Fruit fly (Drosophila melanogaster) whole organism, embryonic: ENCODE data around the gene CG3704.
A peak's percentile ranks its signal among the peaks of the same experiment; 100 is the strongest.

Experiments used
- CG10209 ChIP-seq: fragments of 200-800 bp; sonication (Bioruptor generic); optimal IDR thresholded peaks from 3 replicates; lab custom pipeline; 2017; ENCODE audit warnings: missing biosample characterization, mild to moderate bottlenecking, missing genetic modification characterization, missing genetic modification reagents
- CG10366 ChIP-seq: fragments of 200-800 bp; sonication (Bioruptor generic); IDR thresholded peaks from 2 replicates; pipeline ENCODE4 v1.3.6; 2022; ENCODE audit warnings: missing biosample characterization, missing genetic modification characterization
- CG11504 ChIP-seq: fragments of 200-800 bp; sonication (Bioruptor generic); optimal IDR thresholded peaks from 3 replicates; lab custom pipeline; 2019; ENCODE audit warnings: missing biosample characterization, mild to moderate bottlenecking, missing genetic modification characterization, moderate library complexity
- CG12299 ChIP-seq: fragments of 200-800 bp; sonication (Bioruptor generic); optimal IDR thresholded peaks from 2 replicates; lab custom pipeline; 2018; ENCODE audit warnings: missing biosample characterization, mild to moderate bottlenecking, missing genetic modification characterization
- CG13775 ChIP-seq: fragments of 200-800 bp; sonication (Bioruptor generic); optimal IDR thresholded peaks from 3 replicates; lab custom pipeline; 2017; ENCODE audit warnings: missing biosample characterization, mild to moderate bottlenecking, missing genetic modification characterization
- CG14860 ChIP-seq: fragments of 200-800 bp; sonication (Bioruptor generic); IDR thresholded peaks from 3 replicates; pipeline ENCODE4 v1.3.6; 2022; ENCODE audit warnings: missing biosample characterization, missing genetic modification characterization; ENCODE audit not compliant: partially characterized antibody
- CG15073 ChIP-seq: fragments of 200-800 bp; sonication (Bioruptor generic); optimal IDR thresholded peaks from 2 replicates; lab custom pipeline; 2016; ENCODE audit warnings: missing biosample characterization, missing genetic modification characterization
- CG1603 ChIP-seq: fragments of 200-800 bp; sonication (Bioruptor generic); optimal IDR thresholded peaks from 2 replicates; lab custom pipeline; 2019; ENCODE audit warnings: missing biosample characterization, mild to moderate bottlenecking, missing genetic modification characterization, moderate library complexity
- CG17186 ChIP-seq: fragments of 200-800 bp; sonication (Bioruptor generic); optimal IDR thresholded peaks from 3 replicates; lab custom pipeline; 2017; ENCODE audit warnings: missing biosample characterization, missing genetic modification reagents, missing genetic modification characterization
- CG3163 ChIP-seq: fragments of 200-800 bp; sonication (Bioruptor generic); optimal IDR thresholded peaks from 3 replicates; lab custom pipeline; 2016; ENCODE audit warnings: missing biosample characterization, missing genetic modification characterization
- CG3726 ChIP-seq: fragments of 200-800 bp; sonication (Bioruptor generic); IDR thresholded peaks from 3 replicates; pipeline ENCODE4, ENCODE4 v1.3.6; 2022; ENCODE audit warnings: missing biosample characterization, missing genetic modification characterization
- CG4617 ChIP-seq: fragments of 200-800 bp; sonication (Bioruptor generic); optimal IDR thresholded peaks from 3 replicates; lab custom pipeline; 2016; ENCODE audit warnings: missing biosample characterization, missing genetic modification characterization, borderline replicate concordance
- CG4820 ChIP-seq: fragments of 200-800 bp; sonication (Bioruptor generic); optimal IDR thresholded peaks from 3 replicates; lab custom pipeline; 2016; ENCODE audit warnings: missing biosample characterization, missing genetic modification characterization
- CG6765 ChIP-seq: fragments of 200-800 bp; sonication (Bioruptor generic); optimal IDR thresholded peaks from 3 replicates; lab custom pipeline; 2017; ENCODE audit warnings: missing biosample characterization, mild to moderate bottlenecking, missing genetic modification characterization
- CG7357 ChIP-seq: fragments of 200-800 bp; sonication (Bioruptor generic); IDR thresholded peaks from 3 replicates; pipeline ENCODE4 v1.3.6; 2022; ENCODE audit warnings: missing biosample characterization, missing genetic modification characterization
- CG9437 ChIP-seq: fragments of 200-800 bp; sonication (Bioruptor generic); optimal IDR thresholded peaks from 2 replicates; lab custom pipeline; 2018; ENCODE audit warnings: missing biosample characterization, mild to moderate bottlenecking, missing genetic modification characterization
- CG9932 ChIP-seq: fragments of 200-800 bp; sonication (Bioruptor generic); IDR thresholded peaks from 2 replicates; pipeline ENCODE4 v1.3.6; 2022; ENCODE audit warnings: missing biosample characterization, missing genetic modification characterization
- CHES-1-like ChIP-seq: fragments of 200-800 bp; sonication (Bioruptor generic); optimal IDR thresholded peaks from 2 replicates; lab custom pipeline; 2016; ENCODE audit warnings: missing biosample characterization, missing genetic modification characterization
- Dbx ChIP-seq: fragments of 200-800 bp; sonication (Bioruptor generic); IDR thresholded peaks from 3 replicates; pipeline ENCODE4 v1.3.6; 2022; ENCODE audit warnings: missing biosample characterization, missing genetic modification characterization
- GATAe ChIP-seq: fragments of 200-800 bp; sonication (Bioruptor generic); conservative IDR thresholded peaks from 2 replicates; pipeline ENCODE4 v1.3.6; 2022; ENCODE audit warnings: missing biosample characterization, missing genetic modification characterization
- HHEX ChIP-seq: fragments of 200-800 bp; sonication (Bioruptor generic); optimal IDR thresholded peaks from 3 replicates; lab custom pipeline; 2017; ENCODE audit warnings: missing biosample characterization, mild to moderate bottlenecking, missing genetic modification characterization, missing genetic modification reagents
- Mrtf ChIP-seq: fragments of 200-800 bp; sonication (Bioruptor generic); IDR thresholded peaks from 3 replicates; pipeline ENCODE4 v1.3.6; 2022; ENCODE audit warnings: missing biosample characterization, missing genetic modification characterization
- Ravus ChIP-seq: fragments of 200-800 bp; sonication (Bioruptor generic); IDR thresholded peaks from 2 replicates; pipeline ENCODE4 v1.3.6; 2022; ENCODE audit warnings: missing biosample characterization, missing genetic modification characterization
- Rx ChIP-seq: fragments of 200-800 bp; sonication (Bioruptor generic); IDR thresholded peaks from 2 replicates; pipeline ENCODE4 v1.3.6; 2022; ENCODE audit warnings: missing biosample characterization, missing genetic modification characterization
- Sin3A ChIP-seq: fragments of >200 bp; optimal IDR thresholded peaks from 2 replicates; lab custom pipeline; 2018
- Six4 ChIP-seq: fragments of 200-800 bp; sonication (Bioruptor generic); optimal IDR thresholded peaks from 2 replicates; lab custom pipeline; 2016; ENCODE audit warnings: missing biosample characterization, missing genetic modification characterization
- Sox102F ChIP-seq: fragments of 200-800 bp; sonication (Bioruptor generic); optimal IDR thresholded peaks from 2 replicates; lab custom pipeline; 2018; ENCODE audit warnings: missing biosample characterization, mild to moderate bottlenecking, missing genetic modification characterization, moderate library complexity
- Sry-δ ChIP-seq: fragments of 200-800 bp; sonication (Bioruptor generic); optimal IDR thresholded peaks from 2 replicates; lab custom pipeline; 2016; ENCODE audit warnings: missing biosample characterization, missing genetic modification characterization
- ash1 ChIP-seq: fragments of 200-800 bp; sonication (Bioruptor generic); optimal IDR thresholded peaks from 2 replicates; lab custom pipeline; 2018; ENCODE audit warnings: missing biosample characterization, mild to moderate bottlenecking, missing genetic modification characterization
- bowl ChIP-seq: fragments of 200-800 bp; sonication (Bioruptor generic); IDR thresholded peaks from 2 replicates; pipeline ENCODE4 v1.3.6; 2022; ENCODE audit warnings: missing biosample characterization, missing genetic modification characterization
- chinmo ChIP-seq: fragments of 200-800 bp; sonication (Bioruptor generic); IDR thresholded peaks from 4 replicates; pipeline ENCODE4 v1.3.6; 2022; ENCODE audit warnings: missing biosample characterization, missing genetic modification characterization; ENCODE audit not compliant: partially characterized antibody
- dpn ChIP-seq, 2 experiments: fragments of 200-800 bp; sonication (Bioruptor generic); optimal IDR thresholded peaks; 3 replicates each; lab custom pipeline; 2016; ENCODE audit warnings: missing biosample characterization in 2 of 2, missing genetic modification characterization in 2 of 2
- eve ChIP-seq, 2 experiments: fragments of >200 bp; optimal IDR thresholded peaks; 2 replicates each; lab custom pipeline; 2017; ENCODE audit warnings: missing biosample characterization in 2 of 2, missing genetic modification characterization in 2 of 2
- fd64A ChIP-seq: fragments of 200-800 bp; sonication (Bioruptor generic); optimal IDR thresholded peaks from 3 replicates; lab custom pipeline; 2018; ENCODE audit warnings: missing biosample characterization, mild to moderate bottlenecking, missing genetic modification characterization
- fd96Cb ChIP-seq: fragments of 200-800 bp; sonication (Bioruptor generic); optimal IDR thresholded peaks from 2 replicates; lab custom pipeline; 2018; ENCODE audit warnings: missing biosample characterization, mild to moderate bottlenecking, missing genetic modification characterization, moderate library complexity
- gem ChIP-seq: fragments of 200-800 bp; sonication (Bioruptor generic); optimal IDR thresholded peaks from 2 replicates; lab custom pipeline; 2019; ENCODE audit warnings: missing biosample characterization, mild to moderate bottlenecking, missing genetic modification characterization, moderate library complexity
- gro ChIP-seq: fragments of 200-800 bp; sonication (Bioruptor generic); optimal IDR thresholded peaks from 2 replicates; lab custom pipeline; 2016; ENCODE audit warnings: missing biosample characterization, missing genetic modification characterization
- gsb ChIP-seq: fragments of 200-800 bp; sonication (Bioruptor generic); IDR thresholded peaks from 2 replicates; pipeline ENCODE4 v1.3.6; 2022; ENCODE audit warnings: missing biosample characterization, missing genetic modification characterization
- hkb ChIP-seq, 2 experiments: fragments of 200-800 bp in 1 of 2; fragments of >200 bp in 1 of 2; sonication (Bioruptor generic) in 1 of 2; IDR thresholded peaks in 1 of 2; optimal IDR thresholded peaks in 1 of 2; 2 replicates each; pipeline versions ENCODE4 v1.3.6 to Lab custom; 2017 to 2022; ENCODE audit warnings: missing biosample characterization in 1 of 2, missing genetic modification characterization in 1 of 2
- kah ChIP-seq: fragments of 200-800 bp; sonication (Bioruptor generic); optimal IDR thresholded peaks from 2 replicates; lab custom pipeline; 2018; ENCODE audit warnings: missing biosample characterization, mild to moderate bottlenecking, missing genetic modification characterization
- knrl ChIP-seq: fragments of 200-800 bp; sonication (Bioruptor generic); IDR thresholded peaks from 3 replicates; pipeline ENCODE4 v1.3.6; 2022; ENCODE audit warnings: missing biosample characterization, missing genetic modification characterization; ENCODE audit not compliant: partially characterized antibody
- lmd ChIP-seq: fragments of 200-800 bp; sonication (Bioruptor generic); IDR thresholded peaks from 2 replicates; pipeline ENCODE4 v1.3.6; 2022; ENCODE audit warnings: missing biosample characterization, missing genetic modification characterization
- nerfin-1 ChIP-seq: fragments of 200-800 bp; sonication (Bioruptor generic); optimal IDR thresholded peaks from 3 replicates; lab custom pipeline; 2019; ENCODE audit warnings: missing biosample characterization, mild to moderate bottlenecking, missing genetic modification characterization, moderate library complexity
- sens ChIP-seq: fragments of 200-800 bp; sonication (Bioruptor generic); peaks from one replicate; lab custom pipeline; 2016; ENCODE audit warnings: missing biosample characterization, missing genetic modification characterization
- sens-2 ChIP-seq: fragments of 200-800 bp; sonication (Bioruptor generic); IDR thresholded peaks from 2 replicates; pipeline ENCODE4 v1.3.6; 2022; ENCODE audit warnings: missing biosample characterization, missing genetic modification characterization
- so ChIP-seq: fragments of 200-800 bp; sonication (Bioruptor generic); IDR thresholded peaks from 3 replicates; pipeline ENCODE4 v1.3.6; 2022; ENCODE audit warnings: missing biosample characterization, missing genetic modification characterization
- sob ChIP-seq: fragments of 200-800 bp; sonication (Bioruptor generic); IDR thresholded peaks from 2 replicates; pipeline ENCODE4 v1.3.6; 2022; ENCODE audit warnings: missing biosample characterization, missing genetic modification characterization
- stwl ChIP-seq: fragments of 200-800 bp; sonication (Bioruptor generic); optimal IDR thresholded peaks from 3 replicates; lab custom pipeline; 2018; ENCODE audit warnings: missing biosample characterization, mild to moderate bottlenecking, missing genetic modification characterization, moderate library complexity
- twi ChIP-seq: fragments of 200-800 bp; optimal IDR thresholded peaks from 2 replicates; lab custom pipeline; 2019; ENCODE audit warnings: missing biosample characterization, mild to moderate bottlenecking, missing genetic modification characterization, moderate library complexity

CG3704 gene

DNA sequence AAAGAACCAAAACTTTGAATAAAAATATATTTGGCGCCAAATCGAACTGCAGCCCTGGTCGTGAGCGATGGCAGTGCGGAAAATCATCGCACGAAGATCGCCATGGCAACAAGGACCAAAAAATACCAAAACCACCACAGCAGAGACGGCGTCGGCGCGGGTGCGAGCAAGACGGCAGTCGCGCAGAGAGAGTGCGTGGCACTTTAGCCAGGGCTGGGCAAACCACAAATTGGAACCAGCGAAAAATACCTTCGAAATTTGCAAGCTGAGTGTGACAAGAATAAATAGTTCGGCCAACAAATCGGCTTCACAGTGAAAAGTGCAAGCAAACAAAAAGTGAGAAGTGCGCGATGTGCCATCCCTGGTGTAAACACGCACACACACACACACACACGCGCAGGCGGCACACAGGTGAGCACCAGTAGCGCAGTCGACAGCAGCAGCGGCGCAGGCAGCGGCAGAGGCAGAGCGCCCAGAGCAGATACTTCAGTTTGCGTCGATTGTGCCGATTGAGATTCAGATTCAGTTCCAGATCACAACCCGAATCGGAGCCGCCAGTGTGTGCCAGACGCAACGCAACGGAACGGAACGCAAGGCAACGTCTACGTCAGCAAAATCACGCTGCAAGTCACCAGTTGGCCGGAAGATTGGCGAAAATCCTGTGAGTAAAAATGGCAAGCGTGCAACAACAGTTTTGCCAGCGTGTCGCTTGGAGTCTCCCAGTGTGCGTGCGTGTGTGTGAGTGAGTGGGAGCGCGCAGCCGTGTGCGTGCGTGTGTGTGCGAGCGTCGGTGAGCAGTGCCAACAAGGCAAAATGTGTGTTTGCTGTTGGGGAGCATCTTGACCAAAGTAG is 5.3 kb downstream of the CG3704 start, which contains the start of gene TRAM (continued):
- TF ChIP-seq Six4 (GFP tag; lab: Kevin White, UChicago) (peak; percentile 98), stwl (peak; percentile 62), ash1 (GFP tag; lab: Kevin White, UChicago) (peak; percentile 93), CG6765 (GFP tag; lab: Kevin White, UChicago) (peak; percentile 95), Rx (GFP tag; lab: Robert Waterston, UW) (peak; percentile 99), twi (tag; lab: Kevin White, UChicago) (peak; percentile 90), sens-2 (GFP tag; lab: Robert Waterston, UW) (peak; percentile 99), sens (peak; percentile 99), CG10366 (GFP tag; lab: Robert Waterston, UW) (peak; percentile 99), kah (GFP tag; lab: Kevin White, UChicago) (peak; percentile 94), so (GFP tag; lab: Robert Waterston, UW) (peak; percentile 99), eve (GFP tag; optimal IDR thresholded peaks at IDR 0.05; lab: Kevin White, UChicago) (peak in 1 of 2 experiments; percentile 89), dpn (GFP tag; optimal IDR thresholded peaks at IDR 0.05; lab: Kevin White, UChicago) (peak; percentile 98 to 99), CG3163 (peak; percentile 91), CHES-1-like (GFP tag; lab: Kevin White, UChicago) (peak; percentile 99), Sin3A (lab: Kevin White, UChicago) (peak; percentile 92), HHEX (GFP tag; lab: Kevin White, UChicago) (peak; percentile 99), chinmo (GFP tag; lab: Robert Waterston, UW) (no peak), Dbx (GFP tag; lab: Robert Waterston, UW) (peak; percentile 99), CG12299 (tag; lab: Kevin White, UChicago) (peak; percentile 97), CG9437 (GFP tag; lab: Kevin White, UChicago) (peak; percentile 90), gem (tag; lab: Kevin White, UChicago) (peak; percentile 98), sob (peak; percentile 99), Sry-δ (peak; percentile 94), CG11504 (tag; lab: Kevin White, UChicago) (peak; percentile 96), CG17186 (GFP tag; lab: Kevin White, UChicago) (peak; percentile 98), CG4617 (GFP tag; lab: Kevin White, UChicago) (peak; percentile 99), hkb (optimal IDR thresholded peaks at IDR 0.05; lab: Kevin White, UChicago) (no peak), hkb (GFP tag; IDR thresholded peaks at IDR 0.05; lab: Robert Waterston, UW) (peak; percentile 99), CG4820 (GFP tag; lab: Kevin White, UChicago) (peak; percentile 97), CG7357 (GFP tag; lab: Robert Waterston, UW) (peak; percentile 96), CG14860 (peak; percentile 55; the same call in 2 of the 3 replicates), Sox102F (GFP tag; lab: Kevin White, UChicago) (peak; percentile 98), Mrtf (peak; percentile 99), bowl (GFP tag; lab: Robert Waterston, UW) (peak; percentile 97), CG1603 (tag; lab: Kevin White, UChicago) (peak; percentile 97), CG15073 (GFP tag; lab: Kevin White, UChicago) (peak; percentile 83), gro (GFP tag; lab: Kevin White, UChicago) (peak; percentile 98), CG3726 (peak; percentile 99), GATAe (peak; percentile 93), nerfin-1 (tag; lab: Kevin White, UChicago) (peak; percentile 95), fd64A (GFP tag; lab: Kevin White, UChicago) (peak; percentile 96), gsb (GFP tag; lab: Robert Waterston, UW) (peak; percentile 98), lmd (GFP tag; lab: Robert Waterston, UW) (peak; percentile 99), Ravus (GFP tag; lab: Robert Waterston, UW) (peak; percentile 96), CG10209 (GFP tag; lab: Kevin White, UChicago) (peak; percentile 98), knrl (GFP tag; lab: Robert Waterston, UW) (peak; percentile 89), CG13775 (GFP tag; lab: Kevin White, UChicago) (peak; percentile 98), fd96Cb (peak; percentile 96), CG9932 (GFP tag; lab: Robert Waterston, UW) (peak; percentile 99)
